Worm (Caenorhabditis elegans) whole organism, late embryonic: ENCODE measurements around the gene C37E2.2.

ENCODE experiments used
- T23F11.4 ChIP-seq: fragments of 200-800 bp; sonication (Bioruptor generic); optimal IDR thresholded peaks from 2 replicates; lab custom pipeline; 2018; ENCODE audit warnings: mild to moderate bottlenecking, missing genetic modification characterization, missing compliant biosample characterization
- Y22D7AL.16 ChIP-seq: sonication (generic microtip); optimal IDR thresholded peaks from 2 replicates; lab custom pipeline; 2016; ENCODE audit warnings: missing genetic modification characterization, missing compliant biosample characterization
- ahr-1 ChIP-seq: sonication (generic microtip); optimal IDR thresholded peaks from 2 replicates; lab custom pipeline; 2016; ENCODE audit warnings: missing genetic modification characterization, missing compliant biosample characterization
- ceh-14 ChIP-seq: sonication (generic microtip); optimal IDR thresholded peaks from 2 replicates; lab custom pipeline; 2016; ENCODE audit warnings: missing genotype, missing genetic modification characterization, missing compliant biosample characterization
- ceh-24 ChIP-seq: sonication (generic microtip); optimal IDR thresholded peaks from 2 replicates; lab custom pipeline; 2016; ENCODE audit warnings: mild to moderate bottlenecking, missing genetic modification characterization, missing compliant biosample characterization
- ceh-30 ChIP-seq: fragments of 150-350 bp; optimal IDR thresholded peaks from 2 replicates; lab custom pipeline; 2014; ENCODE audit warnings: missing biosample characterization, missing genetic modification characterization
- ceh-9 ChIP-seq: sonication (generic microtip); optimal IDR thresholded peaks from 2 replicates; lab custom pipeline; 2016; ENCODE audit warnings: mild to moderate bottlenecking, missing genetic modification characterization, inconsistent platforms, missing compliant biosample characterization
- dve-1 ChIP-seq: sonication (generic microtip); optimal IDR thresholded peaks from 2 replicates; lab custom pipeline; 2017; ENCODE audit warnings: antibody characterized with exemption, mild to moderate bottlenecking, missing genetic modification characterization, missing compliant biosample characterization
- elt-2 ChIP-seq: sonication (generic microtip); optimal IDR thresholded peaks from 2 replicates; lab custom pipeline; 2016; ENCODE audit warnings: missing genetic modification reagents, missing genetic modification characterization, missing compliant biosample characterization
- hlh-15 ChIP-seq: sonication (generic microtip); optimal IDR thresholded peaks from 2 replicates; lab custom pipeline; 2016; ENCODE audit warnings: missing genetic modification characterization, missing compliant biosample characterization
- hlh-30 ChIP-seq: sonication (generic microtip); optimal IDR thresholded peaks from 2 replicates; lab custom pipeline; 2017; ENCODE audit warnings: antibody characterized with exemption, missing genetic modification characterization, missing compliant biosample characterization; ENCODE audit not compliant: insufficient read depth
- hlh-6 ChIP-seq: sonication (generic microtip); optimal IDR thresholded peaks from 2 replicates; lab custom pipeline; 2016; ENCODE audit warnings: missing genotype, missing genetic modification characterization, missing compliant biosample characterization
- madf-2 ChIP-seq: sonication (generic microtip); optimal IDR thresholded peaks from 2 replicates; lab custom pipeline; 2017; ENCODE audit warnings: missing genetic modification characterization, missing compliant biosample characterization
- mec-3 ChIP-seq: sonication (generic microtip); optimal IDR thresholded peaks from 2 replicates; lab custom pipeline; 2016; ENCODE audit warnings: borderline replicate concordance, missing genetic modification characterization, missing compliant biosample characterization
- nhr-232 ChIP-seq: sonication (generic microtip); optimal IDR thresholded peaks from 2 replicates; lab custom pipeline; 2016; ENCODE audit warnings: missing genetic modification characterization, missing compliant biosample characterization
- odd-2 ChIP-seq: sonication (generic microtip); optimal IDR thresholded peaks from 2 replicates; lab custom pipeline; 2017; ENCODE audit warnings: antibody characterized with exemption, mild to moderate bottlenecking, missing genetic modification characterization, missing compliant biosample characterization
- pag-3 ChIP-seq: sonication (generic microtip); optimal IDR thresholded peaks from 2 replicates; lab custom pipeline; 2016; ENCODE audit warnings: missing compliant biosample characterization, missing genetic modification characterization, borderline replicate concordance
- sdc-2 ChIP-seq: sonication (generic microtip); optimal IDR thresholded peaks from 2 replicates; lab custom pipeline; 2016; ENCODE audit warnings: missing genotype, missing genetic modification characterization, missing compliant biosample characterization
- tbx-7 ChIP-seq: sonication (generic microtip); optimal IDR thresholded peaks from 2 replicates; lab custom pipeline; 2016; ENCODE audit warnings: missing genotype, missing genetic modification characterization, missing compliant biosample characterization
- ttx-3 ChIP-seq: sonication (generic microtip); optimal IDR thresholded peaks from 2 replicates; lab custom pipeline; 2016; ENCODE audit warnings: missing genetic modification reagents, missing genetic modification characterization, missing compliant biosample characterization
- unc-55 ChIP-seq: sonication (generic microtip); optimal IDR thresholded peaks from 2 replicates; lab custom pipeline; 2017; ENCODE audit warnings: missing biosample characterization, missing genetic modification reagents, missing genetic modification characterization
- zip-5 ChIP-seq: sonication (generic microtip); optimal IDR thresholded peaks from 2 replicates; lab custom pipeline; 2016; ENCODE audit warnings: missing genetic modification characterization, missing compliant biosample characterization

The C37E2.2 gene

ce11 chrX:14214520-14215023 lies 38.7 kb downstream of the C37E2.2 start, which contains the start of gene K06G5.1:
K06G5.1 (plus strand) TSS chrX:14214973.
- TF ChIP-seq elt-2 (tag; lab: Kevin White, UChicago), result peak; percentile 85
- no peak for TF ChIP-seq sdc-2 (tag; lab: Kevin White, UChicago)

- TF ChIP-seq ceh-30 (tag; lab: Kevin White, UChicago) (no peak), unc-55 (GFP tag; lab: Kevin White, UChicago) (no peak), odd-2 (no peak), hlh-15 (tag; lab: Kevin White, UChicago) (no peak), Y22D7AL.16 (no peak), hlh-6 (no peak), madf-2 (tag; lab: Kevin White, UChicago) (no peak), ceh-24 (no peak), mec-3 (tag; lab: Kevin White, UChicago) (no peak)
- TF ChIP-seq, all 69 proteins: peak for 0
Measured at ce11 chrX:14223156-14223555, 47.3 kb downstream of the C37E2.2 start, which contains the start of gene K06G5.3. K06G5.3 (minus strand) TSS chrX:14223256.

ce11 chrX:14225273-14225672 lies 49.4 kb downstream of the C37E2.2 start, which contains the start of gene cyp-13B2:
cyp-13B2 (plus strand) TSS chrX:14225573.
- TF ChIP-seq tbx-7, result no peak
- TF ChIP-seq hlh-30, result no peak
- no peak for TF ChIP-seq nhr-232 (tag; lab: Kevin White, UChicago)
- no peak for TF ChIP-seq ceh-9
- no peak for TF ChIP-seq ceh-14 (tag; lab: Kevin White, UChicago)
- TF ChIP-seq ahr-1 (tag; lab: Kevin White, UChicago), result no peak
- no peak for TF ChIP-seq pag-3 (tag; lab: Kevin White, UChicago)
- TF ChIP-seq Y22D7AL.16, result no peak
- TF ChIP-seq dve-1 (tag; lab: Kevin White, UChicago), result no peak
- no peak for TF ChIP-seq ttx-3
- TF ChIP-seq T23F11.4 (GFP tag; lab: Kevin White, UChicago), result no peak
- TF ChIP-seq zip-5 (tag; lab: Kevin White, UChicago), result no peak
- TF ChIP-seq, all 69 proteins: peak for 0
